Fruit fly (Drosophila melanogaster) whole organism: ENCODE measurements around the gene CG8907.

Experiments used
- CG8478 ChIP-seq: fragments of >200 bp; optimal IDR thresholded peaks from 2 replicates; lab custom pipeline; 2018; ENCODE audit warnings: inconsistent platforms
- Dll ChIP-seq: fragments of >200 bp; optimal IDR thresholded peaks from 2 replicates; lab custom pipeline; 2017
- EcR ChIP-seq, 2 experiments: fragments of >200 bp; optimal IDR thresholded peaks; 2 replicates each; lab custom pipeline; 2017; ENCODE audit warnings: missing biosample characterization in 2 of 2, missing genetic modification characterization in 2 of 2, missing genetic modification reagents in 2 of 2
- pan ChIP-seq: fragments of >200 bp; optimal IDR thresholded peaks from 2 replicates; lab custom pipeline; 2017
- psq ChIP-seq: fragments of >200 bp; optimal IDR thresholded peaks from 2 replicates; lab custom pipeline; 2017
- usp ChIP-seq: fragments of >200 bp; optimal IDR thresholded peaks from 2 replicates; lab custom pipeline; 2017; ENCODE audit warnings: missing biosample characterization, missing genetic modification characterization, mixed read lengths

DNA sequence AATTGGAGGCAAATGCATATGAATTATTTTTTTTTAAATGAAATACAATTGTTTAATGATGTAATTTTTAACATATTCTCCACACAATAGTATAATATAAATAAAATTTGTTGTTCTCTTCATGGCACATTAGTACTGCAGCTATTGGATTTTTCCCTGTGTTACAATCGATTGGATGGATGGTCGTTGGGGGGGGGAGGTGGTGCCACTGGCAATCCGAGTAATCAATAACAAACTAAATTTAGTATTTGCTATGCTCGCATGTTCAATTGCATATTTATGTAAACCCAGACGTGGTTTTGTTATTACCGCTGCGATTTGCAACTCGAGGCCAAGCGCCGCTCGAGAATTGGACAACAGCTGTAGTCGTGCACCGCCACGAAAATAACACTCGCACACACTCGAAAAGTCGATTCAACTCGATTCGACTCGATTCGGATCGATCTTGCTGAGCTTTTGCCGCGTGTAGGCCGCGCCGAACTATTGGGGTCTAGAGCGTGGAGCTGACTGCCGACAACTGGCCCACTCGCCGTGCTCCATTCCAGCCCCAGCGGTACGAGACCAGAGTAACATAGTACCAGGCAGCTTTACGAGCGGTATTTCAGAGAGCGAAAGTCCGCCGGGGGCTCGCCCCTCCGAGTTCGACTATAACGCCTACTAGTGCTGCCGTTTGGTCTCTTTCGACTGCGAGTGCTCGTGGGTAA lies 20.7 kb upstream of the CG8907 start, which contains the start of gene CG18622:
- TF ChIP-seq pan (lab: Kevin White, UChicago) (no peak), psq (lab: Kevin White, UChicago) (no peak), usp (GFP tag; lab: Kevin White, UChicago) (no peak), CG8478 (lab: Kevin White, UChicago) (no peak), Dll (no peak), EcR (GFP tag; optimal IDR thresholded peaks at IDR 0.05; lab: Kevin White, UChicago) (no peak)
